Fruit fly (Drosophila melanogaster) whole organism, embryonic: ENCODE measurements around the gene CG9044.

ENCODE experiments used
- Bteb2 ChIP-seq: fragments of 200-800 bp; sonication (Bioruptor generic); optimal IDR thresholded peaks from 2 replicates; lab custom pipeline; 2016; ENCODE audit warnings: missing biosample characterization, missing genetic modification characterization
- CG10267 ChIP-seq: fragments of 200-800 bp; sonication (Bioruptor generic); optimal IDR thresholded peaks from 2 replicates; lab custom pipeline; 2018; ENCODE audit warnings: missing biosample characterization, mild to moderate bottlenecking, missing genetic modification characterization, moderate library complexity
- CG10462 ChIP-seq: fragments of 200-800 bp; sonication (Bioruptor generic); optimal IDR thresholded peaks from 2 replicates; lab custom pipeline; 2016; ENCODE audit warnings: missing biosample characterization, missing genetic modification characterization
- CG12155 ChIP-seq: fragments of 200-800 bp; sonication (Bioruptor generic); optimal IDR thresholded peaks from 3 replicates; lab custom pipeline; 2016; ENCODE audit warnings: missing biosample characterization, missing genetic modification characterization
- CG12219 ChIP-seq: fragments of 200-800 bp; sonication (Bioruptor generic); optimal IDR thresholded peaks from 3 replicates; lab custom pipeline; 2018; ENCODE audit warnings: missing biosample characterization, mild to moderate bottlenecking, missing genetic modification characterization
- CG14965 ChIP-seq: fragments of 200-800 bp; sonication (Bioruptor generic); optimal IDR thresholded peaks from 2 replicates; lab custom pipeline; 2016; ENCODE audit warnings: missing biosample characterization, missing genetic modification characterization, borderline replicate concordance
- CG1529 ChIP-seq: fragments of 200-800 bp; sonication (Bioruptor generic); optimal IDR thresholded peaks from 3 replicates; lab custom pipeline; 2018; ENCODE audit warnings: missing biosample characterization, missing genetic modification characterization
- CG1603 ChIP-seq: fragments of 200-800 bp; sonication (Bioruptor generic); optimal IDR thresholded peaks from 2 replicates; lab custom pipeline; 2019; ENCODE audit warnings: missing biosample characterization, mild to moderate bottlenecking, missing genetic modification characterization, moderate library complexity
- CG1647 ChIP-seq: fragments of 200-800 bp; sonication (Bioruptor generic); optimal IDR thresholded peaks from 3 replicates; lab custom pipeline; 2016; ENCODE audit warnings: missing biosample characterization, missing genetic modification characterization
- CG17186 ChIP-seq: fragments of 200-800 bp; sonication (Bioruptor generic); optimal IDR thresholded peaks from 3 replicates; lab custom pipeline; 2017; ENCODE audit warnings: missing biosample characterization, missing genetic modification reagents, missing genetic modification characterization
- CG17802 ChIP-seq: fragments of 200-800 bp; sonication (Bioruptor generic); optimal IDR thresholded peaks from 2 replicates; lab custom pipeline; 2018; ENCODE audit warnings: missing biosample characterization, mild to moderate bottlenecking, missing genetic modification characterization, moderate library complexity
- CG30020 ChIP-seq: fragments of 200-800 bp; optimal IDR thresholded peaks from 2 replicates; lab custom pipeline; 2019; ENCODE audit warnings: missing biosample characterization, mild to moderate bottlenecking, missing genetic modification characterization, moderate library complexity
- CG3065 ChIP-seq: fragments of 200-800 bp; sonication (Bioruptor generic); optimal IDR thresholded peaks from 2 replicates; lab custom pipeline; 2016; ENCODE audit warnings: missing biosample characterization, missing genetic modification characterization
- CG3163 ChIP-seq: fragments of 200-800 bp; sonication (Bioruptor generic); optimal IDR thresholded peaks from 3 replicates; lab custom pipeline; 2016; ENCODE audit warnings: missing biosample characterization, missing genetic modification characterization
- CG6175 ChIP-seq: fragments of 200-800 bp; sonication (Bioruptor generic); IDR thresholded peaks from 3 replicates; pipeline ENCODE4 v1.3.6; 2022; ENCODE audit warnings: missing biosample characterization, missing genetic modification characterization
- CG6813 ChIP-seq: fragments of 200-800 bp; sonication (Bioruptor generic); optimal IDR thresholded peaks from 2 replicates; lab custom pipeline; 2017; ENCODE audit warnings: missing biosample characterization, missing genetic modification characterization, mild to moderate bottlenecking, moderate library complexity, missing genetic modification reagents
- CG7963 ChIP-seq: fragments of 200-800 bp; sonication (Bioruptor generic); IDR thresholded peaks from 3 replicates; pipeline ENCODE4 v1.3.6; 2022; ENCODE audit warnings: missing biosample characterization, missing genetic modification characterization; ENCODE audit not compliant: partially characterized antibody
- CoRest ChIP-seq: fragments of 200-800 bp; sonication (Bioruptor generic); optimal IDR thresholded peaks from 3 replicates; lab custom pipeline; 2018; ENCODE audit warnings: missing biosample characterization, mild to moderate bottlenecking, missing genetic modification characterization, moderate library complexity
- Fer1 ChIP-seq: fragments of 200-800 bp; sonication (Bioruptor generic); optimal IDR thresholded peaks from 2 replicates; lab custom pipeline; 2017; ENCODE audit warnings: missing biosample characterization, mild to moderate bottlenecking, missing genetic modification characterization
- Fer2 ChIP-seq: fragments of 200-800 bp; sonication (Bioruptor generic); optimal IDR thresholded peaks from 2 replicates; lab custom pipeline; 2018; ENCODE audit warnings: missing biosample characterization, mild to moderate bottlenecking, missing genetic modification characterization, moderate library complexity
- Fer3 ChIP-seq: fragments of 200-800 bp; sonication (Bioruptor generic); optimal IDR thresholded peaks from 2 replicates; lab custom pipeline; 2018; ENCODE audit warnings: missing biosample characterization, mild to moderate bottlenecking, missing genetic modification characterization, moderate library complexity
- Hey ChIP-seq: fragments of 200-800 bp; sonication (Bioruptor generic); optimal IDR thresholded peaks from 3 replicates; lab custom pipeline; 2018; ENCODE audit warnings: missing biosample characterization, mild to moderate bottlenecking, missing genetic modification characterization
- Hr51 ChIP-seq, 2 experiments: fragments of 200-800 bp; sonication (Bioruptor generic); optimal IDR thresholded peaks; 2 replicates in 1 of 2; 3 replicates in 1 of 2; lab custom pipeline; 2016 to 2018; ENCODE audit warnings: missing biosample characterization in 2 of 2, missing genetic modification characterization in 2 of 2, mild to moderate bottlenecking in 1 of 2, moderate library complexity in 1 of 2
- Max ChIP-seq: fragments of 200-800 bp; sonication (Bioruptor generic); optimal IDR thresholded peaks from 2 replicates; lab custom pipeline; 2016; ENCODE audit warnings: missing biosample characterization, mild to moderate bottlenecking, missing genetic modification characterization
- Mes4 ChIP-seq: fragments of 200-800 bp; sonication (Bioruptor generic); optimal IDR thresholded peaks from 2 replicates; lab custom pipeline; 2016; ENCODE audit warnings: missing biosample characterization, missing genetic modification characterization
- Myb ChIP-seq: fragments of 200-800 bp; sonication (Bioruptor generic); optimal IDR thresholded peaks from 2 replicates; lab custom pipeline; 2016; ENCODE audit warnings: missing biosample characterization, missing genetic modification characterization
- PHDP ChIP-seq: fragments of 200-800 bp; sonication (Bioruptor generic); optimal IDR thresholded peaks from 3 replicates; lab custom pipeline; 2018; ENCODE audit warnings: missing biosample characterization, mild to moderate bottlenecking, missing genetic modification characterization, moderate library complexity
- Rfx ChIP-seq: fragments of 200-800 bp; sonication (Bioruptor generic); IDR thresholded peaks from 2 replicates; pipeline ENCODE4 v1.3.6; 2022; ENCODE audit warnings: missing biosample characterization, missing genetic modification characterization
- Six4 ChIP-seq: fragments of 200-800 bp; sonication (Bioruptor generic); optimal IDR thresholded peaks from 2 replicates; lab custom pipeline; 2016; ENCODE audit warnings: missing biosample characterization, missing genetic modification characterization
- Sox102F ChIP-seq: fragments of 200-800 bp; sonication (Bioruptor generic); optimal IDR thresholded peaks from 2 replicates; lab custom pipeline; 2018; ENCODE audit warnings: missing biosample characterization, mild to moderate bottlenecking, missing genetic modification characterization, moderate library complexity
- Taf1 ChIP-seq: fragments of 200-800 bp; sonication (Bioruptor generic); IDR thresholded peaks from 2 replicates; pipeline ENCODE4 v1.3.6; 2022; ENCODE audit warnings: missing biosample characterization, missing genetic modification characterization
- Xbp1 ChIP-seq: fragments of 200-800 bp; sonication (Bioruptor generic); optimal IDR thresholded peaks from 3 replicates; lab custom pipeline; 2016; ENCODE audit warnings: missing biosample characterization, mild to moderate bottlenecking, missing genetic modification characterization
- ac ChIP-seq: fragments of 200-800 bp; sonication (Bioruptor generic); optimal IDR thresholded peaks from 3 replicates; lab custom pipeline; 2017; ENCODE audit warnings: missing biosample characterization, mild to moderate bottlenecking, missing genetic modification characterization
- caup ChIP-seq: fragments of 200-800 bp; sonication (Bioruptor generic); optimal IDR thresholded peaks from 3 replicates; lab custom pipeline; 2017; ENCODE audit warnings: missing biosample characterization, mild to moderate bottlenecking, missing genetic modification characterization, moderate library complexity; ENCODE audit not compliant: severe bottlenecking
- chn ChIP-seq: fragments of 200-800 bp; sonication (Bioruptor generic); optimal IDR thresholded peaks from 2 replicates; lab custom pipeline; 2016; ENCODE audit warnings: missing biosample characterization, missing genetic modification characterization
- crol ChIP-seq: fragments of 200-800 bp; sonication (Bioruptor generic); IDR thresholded peaks from 2 replicates; pipeline ENCODE4 v1.3.6; 2022; ENCODE audit warnings: missing biosample characterization, missing genetic modification characterization
- crp ChIP-seq, 2 experiments: fragments of 200-800 bp; sonication (Bioruptor generic); optimal IDR thresholded peaks; 2 replicates in 1 of 2; 3 replicates in 1 of 2; lab custom pipeline; 2017; ENCODE audit warnings: missing biosample characterization in 2 of 2, missing genetic modification characterization in 2 of 2, mild to moderate bottlenecking in 1 of 2, moderate library complexity in 1 of 2
- dan ChIP-seq: fragments of 200-800 bp; sonication (Bioruptor generic); IDR thresholded peaks from 2 replicates; pipeline ENCODE4 v1.3.6; 2022; ENCODE audit warnings: missing biosample characterization, missing genetic modification characterization
- fd96Cb ChIP-seq: fragments of 200-800 bp; sonication (Bioruptor generic); optimal IDR thresholded peaks from 2 replicates; lab custom pipeline; 2018; ENCODE audit warnings: missing biosample characterization, mild to moderate bottlenecking, missing genetic modification characterization, moderate library complexity
- fru ChIP-seq: fragments of >200 bp; optimal IDR thresholded peaks from 2 replicates; lab custom pipeline; 2017
- ken ChIP-seq: fragments of 200-800 bp; sonication (Bioruptor generic); IDR thresholded peaks from 3 replicates; pipeline ENCODE4 v1.3.6; 2022; ENCODE audit warnings: missing biosample characterization, missing genetic modification characterization
- p53 ChIP-seq: fragments of 200-800 bp; sonication (Bioruptor generic); optimal IDR thresholded peaks from 2 replicates; lab custom pipeline; 2016; ENCODE audit warnings: missing biosample characterization, missing genetic modification characterization
- pros ChIP-seq: fragments of 200-800 bp; sonication (Bioruptor generic); optimal IDR thresholded peaks from 3 replicates; lab custom pipeline; 2019; ENCODE audit warnings: missing biosample characterization, mild to moderate bottlenecking, missing genetic modification characterization, moderate library complexity
- psq ChIP-seq: fragments of 200-800 bp; sonication (Bioruptor generic); optimal IDR thresholded peaks from 2 replicates; lab custom pipeline; 2017; ENCODE audit warnings: missing biosample characterization, missing genetic modification characterization
- slou ChIP-seq: fragments of 200-800 bp; sonication (Bioruptor generic); optimal IDR thresholded peaks from 3 replicates; lab custom pipeline; 2016; ENCODE audit warnings: missing biosample characterization, missing genetic modification characterization
- sr ChIP-seq: fragments of 200-800 bp; sonication (Bioruptor generic); IDR thresholded peaks from 3 replicates; pipeline ENCODE4 v1.3.6; 2022; ENCODE audit warnings: missing biosample characterization, missing genetic modification characterization
- tap ChIP-seq: fragments of 200-800 bp; optimal IDR thresholded peaks from 3 replicates; lab custom pipeline; 2019; ENCODE audit warnings: missing biosample characterization, mild to moderate bottlenecking, missing genetic modification characterization, moderate library complexity
- toy ChIP-seq: fragments of 200-800 bp; sonication (Bioruptor generic); IDR thresholded peaks from 2 replicates; pipeline ENCODE4 v1.3.6; 2022; ENCODE audit warnings: missing biosample characterization, missing genetic modification characterization
- twi ChIP-seq: fragments of 200-800 bp; optimal IDR thresholded peaks from 2 replicates; lab custom pipeline; 2019; ENCODE audit warnings: missing biosample characterization, mild to moderate bottlenecking, missing genetic modification characterization, moderate library complexity
- vnd ChIP-seq: fragments of 200-800 bp; sonication (Bioruptor generic); IDR thresholded peaks from 3 replicates; pipeline ENCODE4 v1.3.6; 2022; ENCODE audit warnings: missing biosample characterization, missing genetic modification characterization; ENCODE audit not compliant: partially characterized antibody

CG9044 gene

dm6 chr2L:5978333-5979054 is 29.2 kb downstream of the CG9044 start (continued):
- TF ChIP-seq CG17186 (GFP tag; lab: Kevin White, UChicago), result no peak
- no peak for TF ChIP-seq PHDP (tag; lab: Kevin White, UChicago)
- TF ChIP-seq ken (GFP tag; lab: Robert Waterston, UW), result no peak
- TF ChIP-seq CoRest, result no peak
- TF ChIP-seq sr, result no peak
- no peak for TF ChIP-seq CG10462 (GFP tag; lab: Kevin White, UChicago)
- peak; percentile 35 for TF ChIP-seq Fer1 (GFP tag; lab: Kevin White, UChicago)
- no peak for TF ChIP-seq CG17802
- TF ChIP-seq CG1647 (GFP tag; lab: Kevin White, UChicago), result no peak
- TF ChIP-seq CG12219 (GFP tag; lab: Kevin White, UChicago), result no peak
- TF ChIP-seq Taf1 (GFP tag; lab: Robert Waterston, UW), result no peak
- peak; percentile 55 for TF ChIP-seq chn (GFP tag; lab: Kevin White, UChicago)
- TF ChIP-seq CG3163, result no peak
- TF ChIP-seq Fer3 (tag; lab: Kevin White, UChicago), result no peak
- TF ChIP-seq Mes4 (GFP tag; lab: Kevin White, UChicago), result no peak
- TF ChIP-seq Bteb2 (GFP tag; lab: Kevin White, UChicago), result no peak
- no peak for TF ChIP-seq psq
- TF ChIP-seq fd96Cb (tag; lab: Kevin White, UChicago), result no peak
- TF ChIP-seq Hey, result peak; percentile 2
- TF ChIP-seq ac (GFP tag; lab: Kevin White, UChicago), result no peak
- TF ChIP-seq slou, result no peak
- no peak for TF ChIP-seq Rfx (GFP tag; lab: Robert Waterston, UW)
- no peak for TF ChIP-seq CG1603
- no peak for TF ChIP-seq caup (GFP tag; lab: Kevin White, UChicago)
- TF ChIP-seq toy (GFP tag; lab: Robert Waterston, UW), result no peak
- no peak for TF ChIP-seq crol (GFP tag; lab: Robert Waterston, UW)
- TF ChIP-seq pros, result peak; percentile 71
- TF ChIP-seq dan (GFP tag; lab: Robert Waterston, UW), result no peak
- no peak for TF ChIP-seq vnd (GFP tag; lab: Robert Waterston, UW)
- TF ChIP-seq Hr51 (GFP tag; optimal IDR thresholded peaks at IDR 0.05; lab: Kevin White, UChicago), result no peak
- peak; percentile 85 for TF ChIP-seq CG10267 (tag; lab: Kevin White, UChicago)
- no peak for TF ChIP-seq Myb
- no peak for TF ChIP-seq CG14965
- TF ChIP-seq tap, result no peak
- TF ChIP-seq p53 (GFP tag; lab: Kevin White, UChicago), result no peak
- no peak for TF ChIP-seq Sox102F (GFP tag; lab: Kevin White, UChicago)
- TF ChIP-seq CG3065, result no peak
- no peak for TF ChIP-seq fru (lab: Kevin White, UChicago)
- peak; percentile 13 for TF ChIP-seq Max (GFP tag; lab: Kevin White, UChicago)
- TF ChIP-seq CG1529, result no peak
- TF ChIP-seq Six4 (GFP tag; lab: Kevin White, UChicago), result peak; percentile 12
- no peak for TF ChIP-seq crp (GFP tag; optimal IDR thresholded peaks at IDR 0.05; lab: Kevin White, UChicago)
- no peak for TF ChIP-seq CG30020 (tag; lab: Kevin White, UChicago)
- TF ChIP-seq twi (tag; lab: Kevin White, UChicago), result no peak
- TF ChIP-seq Xbp1 (GFP tag; lab: Kevin White, UChicago), result no peak
- no peak for TF ChIP-seq CG12155 (GFP tag; lab: Kevin White, UChicago)
- no peak for TF ChIP-seq CG6813
- TF ChIP-seq Fer2 (tag; lab: Kevin White, UChicago), result no peak
- no peak for TF ChIP-seq CG6175 (GFP tag; lab: Robert Waterston, UW)
- TF ChIP-seq CG7963 (GFP tag; lab: Robert Waterston, UW), result no peak
